Worm (Caenorhabditis elegans): ENCODE measurements around the gene T12A2.21.

DNA sequence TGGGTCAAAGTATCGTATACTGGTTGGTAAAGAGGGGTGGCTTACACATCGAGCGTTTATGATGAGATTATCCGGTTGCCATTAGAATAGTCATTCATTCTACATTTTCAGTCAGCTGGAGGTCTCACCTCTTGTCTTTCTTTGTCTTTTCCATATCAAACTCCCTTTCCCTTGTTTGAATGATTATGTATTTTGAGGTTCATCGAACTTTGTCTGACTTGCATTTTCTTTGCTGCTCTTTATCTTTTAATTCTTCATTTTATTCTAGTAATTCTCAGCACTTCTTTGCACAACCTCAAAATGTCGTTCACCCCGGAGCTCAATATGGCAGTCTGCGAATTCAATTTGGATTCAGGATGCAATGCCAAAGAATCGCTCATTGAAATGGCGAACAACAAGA is 4.0 kb upstream of the T12A2.21 start, which contains the start of gene T12A2.3:
- TF ChIP-seq nhr-12 (tag; optimal IDR thresholded peaks at IDR 0.05) (no peak), daf-12 (tag; optimal IDR thresholded peaks at IDR 0.05) (no peak), nhr-23 (tag; optimal IDR thresholded peaks at IDR 0.05) (no peak)
